Worm (Caenorhabditis elegans) whole organism, young adult: ENCODE data around the gene R160.3.

Source experiments
- C06A6.2 ChIP-seq: fragments of 200-800 bp; sonication (Bioruptor generic); conservative IDR thresholded peaks from 2 replicates; pipeline ENCODE4 v1.3.6; 2022; ENCODE audit warnings: missing genetic modification characterization, missing compliant biosample characterization
- F10E7.11 ChIP-seq: sonication (generic microtip); optimal IDR thresholded peaks from 2 replicates; lab custom pipeline; 2017; ENCODE audit warnings: mild to moderate bottlenecking, missing genetic modification characterization, moderate library complexity, missing compliant biosample characterization
- F55B11.4 ChIP-seq: sonication (generic microtip); optimal IDR thresholded peaks from 2 replicates; lab custom pipeline; 2016; ENCODE audit warnings: missing compliant biosample characterization, missing genetic modification characterization, borderline replicate concordance; ENCODE audit not compliant: insufficient read depth
- F57C9.4 ChIP-seq: sonication (generic microtip); optimal IDR thresholded peaks from 2 replicates; lab custom pipeline; 2017; ENCODE audit warnings: mild to moderate bottlenecking, missing genetic modification characterization, missing compliant biosample characterization
- T07F8.4 ChIP-seq: sonication (generic microtip); optimal IDR thresholded peaks from 2 replicates; lab custom pipeline; 2016; ENCODE audit warnings: mild to moderate bottlenecking, missing genetic modification characterization, moderate library complexity, missing compliant biosample characterization
- Y95B8A.8 ChIP-seq: fragments of 200-800 bp; sonication (Bioruptor generic); IDR thresholded peaks from 2 replicates; pipeline ENCODE4 v1.3.6; 2022; ENCODE audit warnings: missing genetic modification reagents, missing genetic modification characterization, missing compliant biosample characterization
- ZK185.1 ChIP-seq: sonication (generic microtip); optimal IDR thresholded peaks from 2 replicates; lab custom pipeline; 2016; ENCODE audit warnings: mild to moderate bottlenecking, missing genetic modification characterization, missing compliant biosample characterization; ENCODE audit not compliant: poor library complexity, severe bottlenecking
- akir-1 ChIP-seq: fragments of 200-800 bp; sonication (Bioruptor generic); optimal IDR thresholded peaks from 2 replicates; lab custom pipeline; 2018; ENCODE audit warnings: mild to moderate bottlenecking, missing genetic modification characterization, moderate library complexity, missing compliant biosample characterization
- ama-1 ChIP-seq, 3 experiments: fragments of 150-350 bp in 1 of 3; sonication (generic microtip) in 2 of 3; optimal IDR thresholded peaks; 2 replicates each; lab custom pipeline; 2014 to 2018; ENCODE audit warnings: missing biosample characterization in 2 of 3, missing genetic modification characterization in 2 of 3, missing genetic modification reagents in 2 of 3
- aptf-2 ChIP-seq: fragments of 200-800 bp; sonication (Bioruptor generic); conservative IDR thresholded peaks from 2 replicates; pipeline ENCODE4 v1.3.6; 2022; ENCODE audit warnings: missing genetic modification reagents, missing genetic modification characterization, missing compliant biosample characterization
- bed-2 ChIP-seq: fragments of 200-800 bp; sonication (Bioruptor generic); IDR thresholded peaks from 2 replicates; pipeline ENCODE4 v1.3.6; 2022; ENCODE audit warnings: missing genetic modification reagents, missing genetic modification characterization, missing compliant biosample characterization
- ccch-3 ChIP-seq: fragments of 200-800 bp; sonication (Bioruptor generic); optimal IDR thresholded peaks from 2 replicates; lab custom pipeline; 2018; ENCODE audit warnings: mild to moderate bottlenecking, missing genetic modification characterization, missing compliant biosample characterization
- cebp-2 ChIP-seq: fragments of 200-800 bp; sonication (Bioruptor generic); IDR thresholded peaks from 2 replicates; pipeline ENCODE4 v1.3.6; 2022; ENCODE audit warnings: missing genetic modification characterization, missing compliant biosample characterization
- ceh-91 ChIP-seq: fragments of 200-800 bp; sonication (Bioruptor generic); IDR thresholded peaks from 2 replicates; pipeline ENCODE4 v1.3.6; 2022; ENCODE audit warnings: missing genetic modification reagents, missing genetic modification characterization, missing compliant biosample characterization
- dpff-1 ChIP-seq: sonication (generic microtip); optimal IDR thresholded peaks from 2 replicates; lab custom pipeline; 2017; ENCODE audit warnings: mild to moderate bottlenecking, missing genetic modification characterization, missing compliant biosample characterization
- egl-44 ChIP-seq: fragments of 200-800 bp; sonication (Bioruptor generic); IDR thresholded peaks from 2 replicates; pipeline ENCODE4 v1.3.6; 2022; ENCODE audit warnings: missing genetic modification reagents, missing genetic modification characterization, missing compliant biosample characterization
- ekl-4 ChIP-seq: fragments of 200-800 bp; sonication (Bioruptor generic); IDR thresholded peaks from 2 replicates; pipeline ENCODE4 v1.3.6; 2022; ENCODE audit warnings: missing genetic modification reagents, missing genetic modification characterization, missing compliant biosample characterization
- ets-4 ChIP-seq: fragments of 200-800 bp; sonication (Bioruptor generic); optimal IDR thresholded peaks from 2 replicates; lab custom pipeline; 2018; ENCODE audit warnings: mild to moderate bottlenecking, missing genetic modification characterization, missing compliant biosample characterization
- hmg-20 ChIP-seq: fragments of 200-800 bp; sonication (Bioruptor generic); IDR thresholded peaks from 2 replicates; pipeline ENCODE4 v1.3.6; 2022; ENCODE audit warnings: missing genetic modification reagents, missing genetic modification characterization, missing compliant biosample characterization
- hsf-1 ChIP-seq: fragments of 200-800 bp; sonication (Bioruptor generic); IDR thresholded peaks from 2 replicates; pipeline ENCODE4 v1.3.6; 2022; ENCODE audit warnings: missing genetic modification reagents, missing genetic modification characterization, missing compliant biosample characterization
- lin-26 ChIP-seq: fragments of 200-800 bp; sonication (Bioruptor generic); IDR thresholded peaks from 2 replicates; pipeline ENCODE4 v1.3.6; 2022; ENCODE audit warnings: missing genetic modification reagents, missing genetic modification characterization, missing compliant biosample characterization
- lin-54 ChIP-seq: fragments of 200-800 bp; sonication (Bioruptor generic); optimal IDR thresholded peaks from 2 replicates; lab custom pipeline; 2018; ENCODE audit warnings: mild to moderate bottlenecking, missing genetic modification characterization, missing compliant biosample characterization
- lsy-27 ChIP-seq: sonication (generic microtip); optimal IDR thresholded peaks from 2 replicates; lab custom pipeline; 2017; ENCODE audit warnings: missing genetic modification characterization, mild to moderate bottlenecking, missing compliant biosample characterization, antibody characterized with exemption, missing genotype, borderline replicate concordance; ENCODE audit not compliant: insufficient read depth
- madf-10 ChIP-seq: sonication (generic microtip); optimal IDR thresholded peaks from 2 replicates; lab custom pipeline; 2016; ENCODE audit warnings: mild to moderate bottlenecking, missing genetic modification characterization, missing compliant biosample characterization
- madf-6 ChIP-seq: fragments of 200-800 bp; sonication (Bioruptor generic); IDR thresholded peaks from 2 replicates; pipeline ENCODE4 v1.3.6; 2022; ENCODE audit warnings: missing genetic modification reagents, missing genetic modification characterization, missing compliant biosample characterization
- mel-28 ChIP-seq: sonication (generic microtip); optimal IDR thresholded peaks from 2 replicates; lab custom pipeline; 2016; ENCODE audit warnings: borderline replicate concordance, mild to moderate bottlenecking, missing genetic modification characterization, missing compliant biosample characterization
- nfya-2 ChIP-seq: fragments of 200-800 bp; sonication (Bioruptor generic); IDR thresholded peaks from 2 replicates; pipeline ENCODE4 v1.3.6; 2022; ENCODE audit warnings: missing genetic modification reagents, missing genetic modification characterization, missing compliant biosample characterization
- nhr-27 ChIP-seq: fragments of 200-800 bp; sonication (Bioruptor generic); optimal IDR thresholded peaks from 2 replicates; lab custom pipeline; 2018; ENCODE audit warnings: mild to moderate bottlenecking, missing genetic modification characterization, moderate library complexity, missing compliant biosample characterization
- nhr-90 ChIP-seq: sonication (generic microtip); optimal IDR thresholded peaks from 2 replicates; lab custom pipeline; 2016; ENCODE audit warnings: missing genotype, mild to moderate bottlenecking, missing genetic modification characterization, missing compliant biosample characterization
- pha-4 ChIP-seq: fragments of 150-350 bp; sonication (generic microtip); optimal IDR thresholded peaks from 2 replicates; lab custom pipeline; 2014; ENCODE audit warnings: missing biosample characterization, missing genetic modification reagents, missing genetic modification characterization
- rcor-1 ChIP-seq: fragments of 200-800 bp; sonication (Bioruptor generic); IDR thresholded peaks from 2 replicates; pipeline ENCODE4 v1.3.6; 2022; ENCODE audit warnings: missing genetic modification reagents, missing genetic modification characterization, missing compliant biosample characterization
- rec-8 ChIP-seq, 2 experiments: sonication (generic microtip); optimal IDR thresholded peaks; 2 replicates each; lab custom pipeline; 2016; ENCODE audit warnings: mild to moderate bottlenecking in 2 of 2, missing genetic modification characterization in 2 of 2, missing genetic modification reagents in 2 of 2, missing genotype in 2 of 2, missing biosample characterization in 1 of 2, missing compliant biosample characterization in 1 of 2, moderate library complexity in 1 of 2
- repo-1 ChIP-seq: sonication (generic microtip); optimal IDR thresholded peaks from 2 replicates; lab custom pipeline; 2017; ENCODE audit warnings: mild to moderate bottlenecking, missing genetic modification characterization, missing compliant biosample characterization
- snpc-3.4 ChIP-seq: sonication (generic microtip); optimal IDR thresholded peaks from 2 replicates; lab custom pipeline; 2017; ENCODE audit warnings: missing genetic modification characterization, mild to moderate bottlenecking, missing compliant biosample characterization, antibody characterized with exemption, moderate library complexity, missing genotype, missing genetic modification reagents
- somi-1 ChIP-seq: fragments of 200-800 bp; sonication (Bioruptor generic); optimal IDR thresholded peaks from 2 replicates; lab custom pipeline; 2018; ENCODE audit warnings: mild to moderate bottlenecking, missing genetic modification characterization, missing compliant biosample characterization
- tbp1 ChIP-seq: fragments of 200-800 bp; sonication (Bioruptor generic); optimal IDR thresholded peaks from 2 replicates; lab custom pipeline; 2018; ENCODE audit warnings: mild to moderate bottlenecking, missing genetic modification characterization, missing compliant biosample characterization
- tlf-1 ChIP-seq: fragments of 200-800 bp; sonication (Bioruptor generic); optimal IDR thresholded peaks from 2 replicates; lab custom pipeline; 2018; ENCODE audit warnings: mild to moderate bottlenecking, missing genetic modification characterization, missing compliant biosample characterization
- xnd-1 ChIP-seq: sonication (generic microtip); optimal IDR thresholded peaks from 2 replicates; lab custom pipeline; 2016; ENCODE audit warnings: missing genotype, missing genetic modification reagents, missing genetic modification characterization, missing compliant biosample characterization
- zfh-2 ChIP-seq: fragments of 200-800 bp; sonication (Bioruptor generic); conservative IDR thresholded peaks from 2 replicates; pipeline ENCODE4 v1.3.6; 2022; ENCODE audit warnings: missing genetic modification reagents, missing genetic modification characterization, missing compliant biosample characterization
- ztf-22 ChIP-seq: fragments of 200-800 bp; sonication (Bioruptor generic); optimal IDR thresholded peaks from 2 replicates; lab custom pipeline; 2018; ENCODE audit warnings: mild to moderate bottlenecking, missing genetic modification characterization, moderate library complexity, missing compliant biosample characterization
- ztf-25 ChIP-seq: fragments of 200-800 bp; sonication (Bioruptor generic); IDR thresholded peaks from 2 replicates; pipeline ENCODE4 v1.3.6; 2022; ENCODE audit warnings: missing genetic modification reagents, missing genetic modification characterization, missing compliant biosample characterization
- ztf-28 ChIP-seq: fragments of 200-800 bp; sonication (Bioruptor generic); IDR thresholded peaks from 2 replicates; pipeline ENCODE4 v1.3.6; 2022; ENCODE audit warnings: missing genetic modification reagents, missing genetic modification characterization, missing compliant biosample characterization

The R160.3 gene

ce11 chrX:4366231-4366630, at the start of gene R160.3:
TSS of gene R160.3 (minus strand) at chrX:4366331.
- TF ChIP-seq akir-1 (GFP tag; lab: Kevin White, UChicago) = no peak
- TF ChIP-seq cebp-2 (GFP tag; lab: Robert Waterston, UW) = no peak
- TF ChIP-seq F55B11.4 (tag; lab: Kevin White, UChicago) = no peak
- no peak for TF ChIP-seq egl-44 (GFP tag; lab: Robert Waterston, UW)
- no peak for TF ChIP-seq pha-4 (tag; lab: Kevin White, UChicago)
- no peak for TF ChIP-seq bed-2 (GFP tag; lab: Robert Waterston, UW)
- no peak for TF ChIP-seq lsy-27 (tag; lab: Kevin White, UChicago)
- TF ChIP-seq nhr-27 (tag; lab: Kevin White, UChicago) = no peak
- no peak for TF ChIP-seq ztf-22 (GFP tag; lab: Kevin White, UChicago)
- TF ChIP-seq xnd-1 (tag; lab: Kevin White, UChicago) = no peak

- no peak for TF ChIP-seq F10E7.11
- TF ChIP-seq nfya-2 (GFP tag; lab: Robert Waterston, UW) = no peak
- TF ChIP-seq ets-4 = no peak
- no peak for TF ChIP-seq ceh-91 (GFP tag; lab: Robert Waterston, UW)
- TF ChIP-seq aptf-2 (GFP tag; lab: Robert Waterston, UW) = no peak
- TF ChIP-seq ama-1 (optimal IDR thresholded peaks at IDR 0.05; lab: Kevin White, UChicago) = no peak
- TF ChIP-seq ama-1 (GFP tag; optimal IDR thresholded peaks at IDR 0.05; lab: Kevin White, UChicago) = no peak
- no peak for TF ChIP-seq dpff-1
- TF ChIP-seq nhr-90 (tag; lab: Kevin White, UChicago) = no peak
- no peak for TF ChIP-seq C06A6.2 (GFP tag; lab: Robert Waterston, UW)
- TF ChIP-seq ccch-3 (GFP tag; lab: Kevin White, UChicago) = no peak
- no peak for TF ChIP-seq Y95B8A.8
- no peak for TF ChIP-seq ztf-28
- no peak for TF ChIP-seq hmg-20
- no peak for TF ChIP-seq nhr-27 (tag; lab: Kevin White, UChicago)
- no peak for TF ChIP-seq lin-26 (GFP tag; lab: Robert Waterston, UW)
- TF ChIP-seq madf-6 (GFP tag; lab: Robert Waterston, UW) = no peak
- no peak for TF ChIP-seq rec-8 (tag; optimal IDR thresholded peaks at IDR 0.05; lab: Kevin White, UChicago)
These were observed 49.2 kb upstream of the R160.3 start for ce11 chrX:4415289-4415688.

ce11 chrX:4413206-4413605, 47.1 kb upstream of the R160.3 start:
- TF ChIP-seq T07F8.4 (no peak), zfh-2 (peak; percentile 70)

- TF ChIP-seq snpc-3.4 (tag; lab: Kevin White, UChicago) (peak; percentile 44), ZK185.1 (tag; lab: Kevin White, UChicago) (peak; percentile 4), ztf-25 (GFP tag; lab: Robert Waterston, UW) (0 out of 2 replicates have a peak, but pooled peaks have one; percentile 62), repo-1 (tag; lab: Kevin White, UChicago) (peak; percentile 25), mel-28 (no peak), ekl-4 (GFP tag; lab: Robert Waterston, UW) (no peak), madf-10 (peak; percentile 24), lin-54 (GFP tag; lab: Kevin White, UChicago) (peak; percentile 15), F57C9.4 (no peak), rcor-1 (GFP tag; lab: Robert Waterston, UW) (0 out of 2 replicates have a peak, but pooled peaks have one; percentile 16), tbp1 (GFP tag; lab: Kevin White, UChicago) (peak; percentile 87), somi-1 (no peak), pha-4 (tag; lab: Kevin White, UChicago) (no peak), tlf-1 (GFP tag; lab: Kevin White, UChicago) (no peak), nhr-90 (tag; lab: Kevin White, UChicago) (peak; percentile 37), rec-8 (tag; optimal IDR thresholded peaks at IDR 0.05; lab: Kevin White, UChicago) (peak in 1 of 2 experiments; percentile 6), ama-1 (optimal IDR thresholded peaks at IDR 0.05; lab: Kevin White, UChicago) (no peak), ama-1 (GFP tag; optimal IDR thresholded peaks at IDR 0.05; lab: Kevin White, UChicago) (peak in 1 of 2 experiments; percentile 31), hsf-1 (GFP tag; lab: Robert Waterston, UW) (peak; percentile 53; the same call in 1 of the 2 replicates)
These were observed 44.3 kb upstream of the R160.3 start for ce11 chrX:4410280-4410911.
